Worm (Caenorhabditis elegans) whole organism, L2 larva: ENCODE data around the gene str-205.

Source experiments
- F13H6.1 ChIP-seq: sonication (generic microtip); optimal IDR thresholded peaks from 2 replicates; lab custom pipeline; 2016; ENCODE audit warnings: missing genetic modification characterization, missing compliant biosample characterization
- R02D3.7 ChIP-seq: fragments of 150-350 bp; optimal IDR thresholded peaks from 2 replicates; lab custom pipeline; 2014; ENCODE audit warnings: missing biosample characterization, missing genetic modification characterization
- Y55F3AM.14 ChIP-seq: fragments of 200-800 bp; sonication (Bioruptor generic); optimal IDR thresholded peaks from 2 replicates; lab custom pipeline; 2018; ENCODE audit warnings: mild to moderate bottlenecking, missing genetic modification characterization, missing compliant biosample characterization
- blmp-1 ChIP-seq: sonication (generic microtip); optimal IDR thresholded peaks from 2 replicates; lab custom pipeline; 2017; ENCODE audit warnings: missing genetic modification characterization, mild to moderate bottlenecking, missing compliant biosample characterization, antibody characterized with exemption, moderate library complexity; ENCODE audit not compliant: insufficient read depth
- ceh-16 ChIP-seq: fragments of 150-350 bp; optimal IDR thresholded peaks from 2 replicates; lab custom pipeline; 2014; ENCODE audit warnings: missing biosample characterization, missing genetic modification characterization
- ceh-82 ChIP-seq: fragments of 150-350 bp; optimal IDR thresholded peaks from 2 replicates; lab custom pipeline; 2014; ENCODE audit warnings: missing biosample characterization, missing genetic modification characterization
- dmd-4 ChIP-seq: sonication (generic microtip); optimal IDR thresholded peaks from 2 replicates; lab custom pipeline; 2017; ENCODE audit warnings: missing biosample characterization, missing genetic modification characterization
- egl-27 ChIP-seq: sonication (generic microtip); optimal IDR thresholded peaks from 3 replicates; lab custom pipeline; 2017; ENCODE audit warnings: missing biosample characterization, missing genetic modification reagents, missing genetic modification characterization
- elt-1 ChIP-seq: fragments of 150-350 bp; optimal IDR thresholded peaks from 2 replicates; lab custom pipeline; 2014; ENCODE audit warnings: missing biosample characterization, missing genetic modification characterization
- elt-3 ChIP-seq: sonication (generic microtip); optimal IDR thresholded peaks from 2 replicates; lab custom pipeline; 2017; ENCODE audit warnings: missing biosample characterization, missing genetic modification characterization
- fos-1 ChIP-seq: fragments of 150-350 bp; optimal IDR thresholded peaks from 2 replicates; lab custom pipeline; 2014; ENCODE audit warnings: missing biosample characterization, missing genetic modification characterization
- lin-39 ChIP-seq: fragments of 150-350 bp; optimal IDR thresholded peaks from 2 replicates; lab custom pipeline; 2014; ENCODE audit warnings: missing biosample characterization, missing genetic modification reagents, missing genetic modification characterization
- lsy-2 ChIP-seq, 2 experiments: fragments of 150-350 bp in 1 of 2; sonication (generic microtip) in 1 of 2; optimal IDR thresholded peaks; 2 replicates each; lab custom pipeline; 2014 to 2017; ENCODE audit warnings: missing biosample characterization in 2 of 2, missing genetic modification characterization in 2 of 2
- mab-5 ChIP-seq: fragments of 150-350 bp; optimal IDR thresholded peaks from 2 replicates; lab custom pipeline; 2014; ENCODE audit warnings: missing biosample characterization, missing genetic modification characterization
- mdl-1 ChIP-seq, 2 experiments: fragments of 150-350 bp in 1 of 2; sonication (generic microtip) in 1 of 2; optimal IDR thresholded peaks; 2 replicates each; lab custom pipeline; 2017; ENCODE audit warnings: missing biosample characterization in 2 of 2, missing genetic modification characterization in 2 of 2
- nhr-10 ChIP-seq: sonication (generic microtip); optimal IDR thresholded peaks from 2 replicates; lab custom pipeline; 2017; ENCODE audit warnings: missing biosample characterization, missing genetic modification characterization
- nhr-11 ChIP-seq: fragments of 150-350 bp; optimal IDR thresholded peaks from 2 replicates; lab custom pipeline; 2014; ENCODE audit warnings: missing biosample characterization, missing genetic modification characterization
- nhr-12 ChIP-seq: fragments of 150-350 bp; optimal IDR thresholded peaks from 2 replicates; lab custom pipeline; 2014; ENCODE audit warnings: missing biosample characterization, missing genetic modification characterization
- nhr-129 ChIP-seq: fragments of 150-350 bp; optimal IDR thresholded peaks from 2 replicates; lab custom pipeline; 2014; ENCODE audit warnings: missing biosample characterization, missing genetic modification characterization
- nhr-23 ChIP-seq: fragments of 150-350 bp; optimal IDR thresholded peaks from 2 replicates; lab custom pipeline; 2014; ENCODE audit warnings: missing biosample characterization, missing genetic modification reagents, missing genetic modification characterization
- nhr-77 ChIP-seq: fragments of 150-350 bp; optimal IDR thresholded peaks from 2 replicates; lab custom pipeline; 2014; ENCODE audit warnings: missing biosample characterization, missing genetic modification characterization
- peb-1 ChIP-seq: fragments of 150-350 bp; optimal IDR thresholded peaks from 2 replicates; lab custom pipeline; 2014; ENCODE audit warnings: missing biosample characterization, missing genetic modification characterization
- sem-4 ChIP-seq: fragments of 150-350 bp; optimal IDR thresholded peaks from 2 replicates; lab custom pipeline; 2014; ENCODE audit warnings: missing biosample characterization, missing genetic modification reagents, missing genetic modification characterization
- skn-1 ChIP-seq: sonication (generic microtip); optimal IDR thresholded peaks from 2 replicates; lab custom pipeline; 2017; ENCODE audit warnings: missing biosample characterization, missing genetic modification characterization
- sma-3 ChIP-seq: sonication (generic microtip); optimal IDR thresholded peaks from 2 replicates; lab custom pipeline; 2016; ENCODE audit warnings: missing genetic modification reagents, missing genetic modification characterization, missing compliant biosample characterization
- snpc-4 ChIP-seq: fragments of 150-350 bp; optimal IDR thresholded peaks from 2 replicates; lab custom pipeline; 2014; ENCODE audit warnings: missing biosample characterization, missing genetic modification characterization
- unc-39 ChIP-seq: fragments of 150-350 bp; optimal IDR thresholded peaks from 2 replicates; lab custom pipeline; 2014; ENCODE audit warnings: missing biosample characterization, missing genetic modification characterization
- unc-55 ChIP-seq: fragments of 150-350 bp; sonication (generic microtip); optimal IDR thresholded peaks from 3 replicates; lab custom pipeline; 2014; ENCODE audit warnings: missing biosample characterization, missing genetic modification reagents, missing genetic modification characterization
- unc-62 ChIP-seq: fragments of 150-350 bp; optimal IDR thresholded peaks from 2 replicates; lab custom pipeline; 2014; ENCODE audit warnings: missing biosample characterization, missing genetic modification reagents, missing genetic modification characterization
- zag-1 ChIP-seq: fragments of 150-350 bp; optimal IDR thresholded peaks from 2 replicates; lab custom pipeline; 2014; ENCODE audit warnings: missing biosample characterization, missing genetic modification characterization
- ztf-11 ChIP-seq: sonication (generic microtip); optimal IDR thresholded peaks from 2 replicates; lab custom pipeline; 2017; ENCODE audit warnings: missing biosample characterization, missing genetic modification characterization
- ztf-4 ChIP-seq: fragments of 150-350 bp; optimal IDR thresholded peaks from 2 replicates; lab custom pipeline; 2014; ENCODE audit warnings: missing biosample characterization, missing genetic modification characterization

The str-205 gene

DNA sequence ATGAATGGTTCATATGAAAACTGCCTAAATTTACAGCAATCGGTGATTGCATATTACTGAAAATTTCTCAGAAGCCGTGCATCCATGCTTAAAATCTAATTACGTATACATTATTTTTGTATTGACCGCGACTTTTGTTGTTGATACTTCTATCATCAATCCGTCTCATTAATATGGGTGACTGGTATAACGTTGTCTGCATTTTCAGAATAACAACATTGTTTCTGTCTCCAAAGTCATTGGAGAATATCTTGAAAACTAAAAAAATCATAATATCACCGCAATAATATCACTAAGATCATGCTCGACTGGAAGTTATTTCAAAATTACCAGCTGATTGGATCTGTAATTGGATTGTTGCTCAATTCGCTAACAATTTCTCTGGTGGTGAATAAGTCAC lies 21.7 kb upstream of the str-205 start, which contains the start of gene str-207:
str-207 (plus strand) TSS at position 301 of the 400 bp plus-strand sequence.
- TF ChIP-seq peb-1 (tag; lab: Kevin White, UChicago): no peak
- no peak for TF ChIP-seq sma-3 (GFP tag; lab: Kevin White, UChicago)
- no peak for TF ChIP-seq Y55F3AM.14 (GFP tag; lab: Kevin White, UChicago)
- TF ChIP-seq nhr-129: no peak
- TF ChIP-seq mdl-1 (tag; optimal IDR thresholded peaks at IDR 0.05; lab: Kevin White, UChicago): no peak
- no peak for TF ChIP-seq lin-39 (tag; lab: Kevin White, UChicago)
- no peak for TF ChIP-seq nhr-12 (tag; lab: Kevin White, UChicago)
- no peak for TF ChIP-seq nhr-11 (tag; lab: Kevin White, UChicago)
- TF ChIP-seq F13H6.1 (tag; lab: Kevin White, UChicago): no peak
- TF ChIP-seq ceh-82: no peak
- TF ChIP-seq ztf-4 (tag; lab: Kevin White, UChicago): no peak
- TF ChIP-seq, all 48 proteins: peak for 0

DNA sequence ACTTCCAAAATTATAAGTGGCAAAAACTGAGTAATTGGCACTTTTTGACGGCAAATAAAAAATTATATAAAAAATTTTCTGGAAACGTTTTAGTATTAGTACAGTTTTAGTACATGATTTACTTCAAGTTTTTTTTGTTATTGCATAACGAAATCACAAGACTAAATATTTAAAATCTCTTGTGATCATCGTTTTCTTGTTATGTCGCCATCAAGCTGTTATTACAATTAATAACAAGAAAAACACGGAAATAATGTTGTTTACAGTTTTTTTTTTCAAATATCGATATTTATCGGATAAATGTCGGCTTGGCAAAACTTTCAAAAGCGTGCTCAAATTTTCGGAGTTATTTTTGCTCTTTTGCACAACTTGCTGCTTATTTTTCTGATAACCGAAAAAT lies 18.9 kb upstream of the str-205 start, which contains the start of gene str-209:
str-209 (plus strand) TSS at position 301 of the 400 bp plus-strand sequence.
- TF ChIP-seq unc-55 (GFP tag; lab: Kevin White, UChicago) (no peak), dmd-4 (tag; lab: Kevin White, UChicago) (no peak)

DNA sequence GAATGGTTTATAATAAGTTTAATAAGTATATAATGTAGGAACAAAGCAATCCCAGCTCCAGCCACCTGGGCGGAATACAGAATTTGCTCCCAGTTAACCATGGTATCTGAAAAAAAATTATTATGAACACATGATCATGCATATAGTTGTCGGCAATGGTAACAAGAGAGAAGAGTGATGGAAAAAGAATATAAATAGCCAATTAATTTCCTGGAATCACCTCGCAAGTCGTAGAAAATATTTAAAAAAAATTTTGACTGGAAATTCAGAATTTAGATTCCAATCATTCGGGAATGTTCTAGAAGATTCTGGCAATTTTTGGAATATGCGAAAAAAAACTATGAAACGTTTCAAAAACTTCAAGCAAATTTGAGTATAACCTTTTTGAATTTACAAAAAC lies 14.5 kb upstream of the str-205 start, which contains the start of gene str-211:
str-211 (minus strand) TSS at position 101 of the 400 bp plus-strand sequence.
- no peak for TF ChIP-seq sem-4 (tag; lab: Kevin White, UChicago)
- no peak for TF ChIP-seq elt-3 (tag; lab: Kevin White, UChicago)

DNA sequence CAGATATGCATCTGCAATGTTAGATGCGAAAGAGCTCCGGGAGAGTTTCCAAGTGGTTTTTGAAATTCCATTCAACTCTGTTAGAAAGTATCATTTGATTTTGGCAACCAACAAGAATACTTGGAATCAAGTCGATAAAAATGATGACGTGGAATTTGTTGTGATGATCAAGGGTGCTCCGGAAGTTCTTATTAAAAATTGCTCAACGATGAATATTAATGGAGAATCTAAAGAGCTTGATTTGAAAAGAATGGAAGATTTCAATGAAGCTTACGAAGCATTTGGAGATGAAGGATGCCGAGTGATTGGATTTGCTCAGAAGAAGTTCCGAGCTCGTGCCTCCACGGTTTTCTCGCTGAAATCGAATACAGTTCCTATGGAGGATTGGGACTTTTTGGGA lies 7.6 kb upstream of the str-205 start:
- TF ChIP-seq R02D3.7 (tag; lab: Kevin White, UChicago): no peak
- TF ChIP-seq nhr-129: no peak
- no peak for TF ChIP-seq nhr-77 (tag; lab: Kevin White, UChicago)
- no peak for TF ChIP-seq elt-3 (tag; lab: Kevin White, UChicago)
- TF ChIP-seq fos-1 (tag; lab: Kevin White, UChicago): no peak
- no peak for TF ChIP-seq Y55F3AM.14 (GFP tag; lab: Kevin White, UChicago)
- no peak for TF ChIP-seq skn-1 (tag; lab: Kevin White, UChicago)
- TF ChIP-seq F13H6.1 (tag; lab: Kevin White, UChicago): no peak
- no peak for TF ChIP-seq ceh-16
- TF ChIP-seq unc-55 (GFP tag; lab: Kevin White, UChicago): no peak
- TF ChIP-seq nhr-10 (tag; lab: Kevin White, UChicago): no peak
- TF ChIP-seq ztf-4 (tag; lab: Kevin White, UChicago): no peak
- TF ChIP-seq dmd-4 (tag; lab: Kevin White, UChicago): no peak
- no peak for TF ChIP-seq egl-27
- no peak for TF ChIP-seq mab-5 (tag; lab: Kevin White, UChicago)
- TF ChIP-seq blmp-1: no peak
- no peak for TF ChIP-seq nhr-23 (tag; lab: Kevin White, UChicago)
- TF ChIP-seq nhr-12 (tag; lab: Kevin White, UChicago): no peak
- TF ChIP-seq unc-62 (GFP tag; lab: Kevin White, UChicago): no peak

DNA sequence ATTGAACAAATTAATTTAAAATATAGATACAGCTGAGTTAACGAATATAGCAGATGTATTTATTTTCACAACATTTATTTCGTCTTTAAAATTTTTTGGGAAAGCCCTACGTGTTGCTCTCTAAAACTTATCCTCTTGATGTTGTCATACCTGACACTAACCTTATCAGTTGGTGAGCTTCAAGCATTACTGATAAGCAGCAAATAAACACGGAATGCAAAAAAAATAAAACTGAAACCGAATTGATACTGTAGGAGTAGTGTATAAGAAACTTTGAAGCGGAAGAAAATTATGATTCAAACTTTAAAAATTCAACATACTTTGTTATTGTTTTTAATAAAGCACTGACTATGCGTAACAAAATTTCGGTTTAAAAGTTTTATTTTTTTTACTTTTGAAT lies 5.4 kb upstream of the str-205 start:
- TF ChIP-seq ztf-11 (tag; lab: Kevin White, UChicago) (no peak), fos-1 (tag; lab: Kevin White, UChicago) (peak; percentile 30)

DNA sequence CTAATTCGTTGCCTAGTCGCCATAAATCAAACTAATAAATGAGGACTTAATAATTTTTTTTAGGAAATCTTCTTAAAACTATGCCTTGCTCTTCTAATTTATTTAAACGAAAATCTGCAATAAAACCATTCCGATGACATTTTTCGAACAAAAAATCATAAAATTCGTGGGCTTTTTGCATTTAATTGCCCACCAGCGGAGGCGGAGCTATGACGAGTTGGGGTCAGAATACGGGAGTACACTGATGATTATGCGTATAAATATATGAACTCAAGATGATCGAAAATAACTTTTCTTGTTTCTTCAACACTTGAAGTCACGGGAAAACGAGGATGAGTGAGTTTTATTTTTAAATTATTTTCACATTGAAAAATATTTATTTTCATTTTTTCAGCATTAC lies 4.7 kb upstream of the str-205 start, which contains the start of gene catp-2:
catp-2 (plus strand) TSS at position 301 of the 400 bp plus-strand sequence.
- TF ChIP-seq egl-27: no peak
- no peak for TF ChIP-seq snpc-4
- no peak for TF ChIP-seq unc-62 (GFP tag; lab: Kevin White, UChicago)
- TF ChIP-seq zag-1: no peak
- no peak for TF ChIP-seq nhr-10 (tag; lab: Kevin White, UChicago)

DNA sequence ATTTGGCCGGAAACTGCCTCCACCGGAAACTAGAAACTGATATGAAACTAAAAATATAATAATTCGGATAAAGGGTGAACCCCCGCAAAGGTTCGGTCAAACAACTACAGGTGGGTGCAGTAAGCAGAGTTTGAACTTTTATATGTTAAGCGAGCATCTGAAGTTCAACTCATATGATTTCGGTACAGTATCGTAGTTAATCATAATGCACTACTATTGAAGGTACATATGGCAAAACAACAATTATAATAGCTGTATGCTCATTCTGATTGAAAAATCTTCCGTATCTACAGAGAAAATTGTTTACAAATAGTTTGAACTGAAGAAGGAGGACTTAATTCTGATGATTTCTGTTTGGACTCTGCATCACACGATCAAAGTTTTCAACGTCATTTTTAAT lies 3.5 kb upstream of the str-205 start:
- no peak for TF ChIP-seq unc-39 (tag; lab: Kevin White, UChicago)
- TF ChIP-seq lsy-2 (tag; optimal IDR thresholded peaks at IDR 0.05; lab: Kevin White, UChicago): no peak
- no peak for TF ChIP-seq elt-1
- TF ChIP-seq, all 48 proteins: peak for 0
